Worm (Caenorhabditis elegans): ENCODE measurements around the gene F13H8.11.

DNA sequence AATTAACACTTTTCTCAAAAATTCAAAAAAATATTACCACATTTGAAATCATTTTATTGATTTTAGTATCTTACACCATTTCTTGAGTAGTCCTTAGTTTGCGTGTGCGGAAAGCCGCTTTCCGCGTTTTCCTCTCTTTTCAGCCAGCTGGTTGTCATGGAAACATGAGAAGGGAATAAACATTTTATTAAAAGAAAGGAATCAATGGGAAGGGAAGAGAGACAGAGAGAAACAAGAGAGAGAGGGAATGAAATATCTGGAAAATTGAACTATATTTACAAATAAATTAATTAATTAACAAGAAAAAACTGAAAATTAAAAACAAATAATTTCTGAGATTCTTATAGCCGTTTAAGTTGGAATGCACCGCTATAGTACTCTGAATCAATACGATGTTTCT lies 40.5 kb downstream of the F13H8.11 start, which contains the start of gene mks-2:
- no peak for TF ChIP-seq flt-1 (GFP tag; IDR thresholded peaks at IDR 0.05)
- TF ChIP-seq med-1 (GFP tag; optimal IDR thresholded peaks at IDR 0.05; ENCODE audit: insufficient read depth): no peak

Data from whole organism, midembryonic.